Fruit fly (Drosophila melanogaster): ENCODE data around the gene Dus2.
A peak's percentile ranks its signal among the peaks of the same experiment; 100 is the strongest.

The Dus2 gene

DNA sequence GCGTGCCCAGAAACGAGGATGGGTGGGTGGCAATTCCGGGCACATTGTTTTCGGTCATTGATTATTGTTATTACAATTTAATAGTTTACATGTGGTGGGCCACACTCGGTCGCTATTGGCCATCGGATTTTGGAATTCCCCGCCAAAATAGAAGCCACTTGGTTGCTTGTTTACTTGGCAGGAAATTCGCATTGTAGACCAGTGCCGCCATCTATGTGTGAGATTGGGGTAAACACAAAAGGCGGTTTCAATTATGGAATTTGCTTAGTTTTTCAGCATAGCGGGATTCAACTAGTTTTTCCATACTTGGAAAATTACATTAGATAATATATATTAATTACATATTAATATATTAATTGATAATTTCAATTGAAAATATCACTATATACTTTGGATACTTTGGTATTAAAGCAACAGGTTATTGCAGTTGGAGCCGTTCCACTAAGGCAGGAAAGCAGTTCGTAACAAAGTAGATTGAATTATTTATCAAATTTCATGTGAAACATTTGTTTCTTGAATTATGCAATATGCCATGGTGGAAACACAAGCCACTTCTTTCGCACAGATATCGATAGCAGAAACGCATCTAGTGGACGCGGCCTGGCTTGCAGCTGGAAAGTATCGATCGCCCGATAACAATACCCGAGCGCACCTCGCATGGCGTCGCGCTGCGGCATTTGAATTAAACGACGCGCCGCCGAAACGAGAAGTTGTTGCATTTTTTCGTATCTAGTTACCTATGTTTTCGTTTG, 9.4 kb downstream of the Dus2 start, which contains the start of gene mud (continued):
- TF ChIP-seq CG3281 (GFP tag; optimal IDR thresholded peaks at IDR 0.05) (no peak), mld (GFP tag; IDR thresholded peaks at IDR 0.05; ENCODE audit: partially characterized antibody) (peak; percentile 38; the same call in 1 of the 3 replicates), Hmr (GFP tag; optimal IDR thresholded peaks at IDR 0.05) (no peak), CG4424 (GFP tag; optimal IDR thresholded peaks at IDR 0.05) (peak; percentile 10), twi (tag; optimal IDR thresholded peaks at IDR 0.05) (no peak), CG4854 (GFP tag; optimal IDR thresholded peaks at IDR 0.05) (no peak), CG7786 (GFP tag; optimal IDR thresholded peaks at IDR 0.05) (no peak), CG17802 (tag; optimal IDR thresholded peaks at IDR 0.05) (peak; percentile 84), CG12236 (GFP tag; optimal IDR thresholded peaks at IDR 0.05) (no peak), CG11696 (GFP tag; IDR thresholded peaks at IDR 0.05) (no peak), CG31365 (tag; optimal IDR thresholded peaks at IDR 0.05) (no peak), ab (GFP tag; optimal IDR thresholded peaks at IDR 0.05) (no peak), GATAe (GFP tag; conservative IDR thresholded peaks at IDR 0.05) (no peak), CG15696 (tag; optimal IDR thresholded peaks at IDR 0.05) (peak; percentile 14), Sin3A (optimal IDR thresholded peaks at IDR 0.05) (peak; percentile 42), dm (GFP tag; optimal IDR thresholded peaks at IDR 0.05) (no peak), PHDP (tag; optimal IDR thresholded peaks at IDR 0.05) (no peak), mam (GFP tag; optimal IDR thresholded peaks at IDR 0.05) (peak; percentile 23), B-H1 (GFP tag; IDR thresholded peaks at IDR 0.05) (peak; percentile 27; the same call in 2 of the 3 replicates), jumu (GFP tag; optimal IDR thresholded peaks at IDR 0.05) (no peak), B-H2 (GFP tag; optimal IDR thresholded peaks at IDR 0.05) (no peak), br (optimal IDR thresholded peaks at IDR 0.05) (no peak), CG15514 (GFP tag; optimal IDR thresholded peaks at IDR 0.05) (peak; percentile 29), unc-4 (GFP tag; IDR thresholded peaks at IDR 0.05; ENCODE audit: partially characterized antibody) (peak; percentile 54), CG8388 (GFP tag; optimal IDR thresholded peaks at IDR 0.05) (peak; percentile 21), CG5245 (GFP tag; optimal IDR thresholded peaks at IDR 0.05) (no peak), Hr51 (GFP tag; optimal IDR thresholded peaks at IDR 0.05) (peak in 1 of 2 experiments; percentile 6), NFAT (GFP tag; IDR thresholded peaks at IDR 0.05) (0 out of 2 replicates have a peak, but pooled peaks have one; percentile 26), Antp (GFP tag; optimal IDR thresholded peaks at IDR 0.05) (no peak), Ravus (GFP tag; IDR thresholded peaks at IDR 0.05) (no peak), CG11723 (GFP tag; optimal IDR thresholded peaks at IDR 0.05) (no peak), zen2 (GFP tag; IDR thresholded peaks at IDR 0.05; ENCODE audit: partially characterized antibody) (0 out of 3 replicates have a peak, but pooled peaks have one; percentile 13), CG6683 (GFP tag; optimal IDR thresholded peaks at IDR 0.05) (no peak), wdn (GFP tag; IDR thresholded peaks at IDR 0.05) (no peak), CG13424 (tag; optimal IDR thresholded peaks at IDR 0.05) (peak; percentile 10), CG1832 (GFP tag; optimal IDR thresholded peaks at IDR 0.05) (no peak), CG17385 (GFP tag; optimal IDR thresholded peaks at IDR 0.05) (no peak), Ssrp (tag; optimal IDR thresholded peaks at IDR 0.05) (peak; percentile 16), caup (GFP tag; optimal IDR thresholded peaks at IDR 0.05; ENCODE audit: severe bottlenecking) (no peak)

DNA sequence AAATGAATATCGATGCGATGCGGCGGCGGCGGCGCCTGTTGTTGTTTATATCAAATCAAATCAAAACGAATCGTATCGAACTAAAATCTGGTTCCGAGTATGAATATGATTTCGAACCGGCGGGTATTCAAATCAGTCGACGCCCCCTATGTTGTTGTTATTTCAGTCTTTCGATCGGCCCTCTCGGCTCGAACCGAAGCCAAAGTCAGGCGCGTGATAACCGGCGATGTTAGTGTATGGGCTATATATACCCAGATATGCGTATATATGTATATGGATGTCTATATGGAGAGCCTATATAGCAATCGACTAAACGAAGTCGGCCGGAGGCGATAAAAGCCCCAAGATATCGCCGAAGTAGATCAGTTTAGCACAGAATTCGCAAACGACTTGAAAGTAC, 23.1 kb downstream of the Dus2 start, which contains the start of the genes CG46317 and Tat:
TSS of gene CG46317 (plus strand) at position 361 of the 400 bp plus-strand sequence.
TSS of gene Tat (plus strand) at position 361 of the 400 bp plus-strand sequence.
- TF ChIP-seq CG17568 (GFP tag; optimal IDR thresholded peaks at IDR 0.05) (no peak), kay (GFP tag; optimal IDR thresholded peaks at IDR 0.05) (no peak), usp (GFP tag; optimal IDR thresholded peaks at IDR 0.05) (no peak), Deaf1 (tag; optimal IDR thresholded peaks at IDR 0.05) (peak; percentile 52), B-H2 (GFP tag; optimal IDR thresholded peaks at IDR 0.05) (no peak), CG13894 (tag; optimal IDR thresholded peaks at IDR 0.05) (peak; percentile 95), ind (GFP tag; optimal IDR thresholded peaks at IDR 0.05) (no peak), CG4730 (GFP tag; IDR thresholded peaks at IDR 0.05) (no peak), CG10147 (GFP tag; optimal IDR thresholded peaks at IDR 0.05) (no peak), CG3281 (GFP tag; optimal IDR thresholded peaks at IDR 0.05) (no peak), Abd-B (GFP tag; optimal IDR thresholded peaks at IDR 0.05) (no peak)

Data from whole organism, embryonic.